Worm (Caenorhabditis elegans) whole organism, late embryonic: ENCODE data around the gene acox-1.5.

Experiments
- K02D7.2 ChIP-seq: sonication (generic microtip); optimal IDR thresholded peaks from 2 replicates; lab custom pipeline; 2017; ENCODE audit warnings: mild to moderate bottlenecking, missing genetic modification characterization, missing compliant biosample characterization
- T23F11.4 ChIP-seq: fragments of 200-800 bp; sonication (Bioruptor generic); optimal IDR thresholded peaks from 2 replicates; lab custom pipeline; 2018; ENCODE audit warnings: mild to moderate bottlenecking, missing genetic modification characterization, missing compliant biosample characterization
- Y22D7AL.16 ChIP-seq: sonication (generic microtip); optimal IDR thresholded peaks from 2 replicates; lab custom pipeline; 2016; ENCODE audit warnings: missing genetic modification characterization, missing compliant biosample characterization
- ceh-14 ChIP-seq: sonication (generic microtip); optimal IDR thresholded peaks from 2 replicates; lab custom pipeline; 2016; ENCODE audit warnings: missing genotype, missing genetic modification characterization, missing compliant biosample characterization
- ceh-19 ChIP-seq: fragments of 200-800 bp; sonication (Bioruptor generic); optimal IDR thresholded peaks from 2 replicates; lab custom pipeline; 2018; ENCODE audit warnings: mild to moderate bottlenecking, missing genetic modification characterization, missing compliant biosample characterization
- ceh-2 ChIP-seq: sonication (generic microtip); optimal IDR thresholded peaks from 2 replicates; lab custom pipeline; 2016; ENCODE audit warnings: missing genotype, missing genetic modification characterization, missing compliant biosample characterization
- ceh-34 ChIP-seq: sonication (generic microtip); optimal IDR thresholded peaks from 2 replicates; lab custom pipeline; 2016; ENCODE audit warnings: mild to moderate bottlenecking, missing genetic modification characterization, missing compliant biosample characterization
- ceh-45 ChIP-seq: fragments of 200-800 bp; sonication (Bioruptor generic); IDR thresholded peaks from 2 replicates; pipeline ENCODE4 v1.3.6; 2022; ENCODE audit warnings: missing genetic modification reagents, missing genetic modification characterization, missing compliant biosample characterization
- ceh-9 ChIP-seq: sonication (generic microtip); optimal IDR thresholded peaks from 2 replicates; lab custom pipeline; 2016; ENCODE audit warnings: mild to moderate bottlenecking, missing genetic modification characterization, inconsistent platforms, missing compliant biosample characterization
- dmd-4 ChIP-seq: sonication (generic microtip); optimal IDR thresholded peaks from 2 replicates; lab custom pipeline; 2016; ENCODE audit warnings: borderline replicate concordance, missing genetic modification characterization, missing compliant biosample characterization
- dve-1 ChIP-seq: sonication (generic microtip); optimal IDR thresholded peaks from 2 replicates; lab custom pipeline; 2017; ENCODE audit warnings: antibody characterized with exemption, mild to moderate bottlenecking, missing genetic modification characterization, missing compliant biosample characterization
- elt-2 ChIP-seq: sonication (generic microtip); optimal IDR thresholded peaks from 2 replicates; lab custom pipeline; 2016; ENCODE audit warnings: missing genetic modification reagents, missing genetic modification characterization, missing compliant biosample characterization
- eyg-1 ChIP-seq: sonication (generic microtip); optimal IDR thresholded peaks from 2 replicates; lab custom pipeline; 2016; ENCODE audit warnings: missing genotype, missing genetic modification characterization, missing compliant biosample characterization
- fkh-10 ChIP-seq: fragments of 150-350 bp; optimal IDR thresholded peaks from 2 replicates; lab custom pipeline; 2014; ENCODE audit warnings: missing biosample characterization, missing genetic modification reagents, missing genetic modification characterization
- gmeb-2 ChIP-seq: sonication (generic microtip); optimal IDR thresholded peaks from 2 replicates; lab custom pipeline; 2016; ENCODE audit warnings: missing genetic modification characterization, inconsistent platforms, missing compliant biosample characterization
- hlh-13 ChIP-seq: fragments of 200-800 bp; sonication (Bioruptor generic); optimal IDR thresholded peaks from 2 replicates; lab custom pipeline; 2018; ENCODE audit warnings: mild to moderate bottlenecking, missing genetic modification characterization, missing compliant biosample characterization
- hlh-30 ChIP-seq: sonication (generic microtip); optimal IDR thresholded peaks from 2 replicates; lab custom pipeline; 2017; ENCODE audit warnings: antibody characterized with exemption, missing genetic modification characterization, missing compliant biosample characterization; ENCODE audit not compliant: insufficient read depth
- lim-6 ChIP-seq: sonication (generic microtip); optimal IDR thresholded peaks from 2 replicates; lab custom pipeline; 2016; ENCODE audit warnings: missing genetic modification characterization, missing compliant biosample characterization
- lin-11 ChIP-seq: fragments of 200-800 bp; sonication (Bioruptor generic); optimal IDR thresholded peaks from 2 replicates; lab custom pipeline; 2018; ENCODE audit warnings: mild to moderate bottlenecking, missing genetic modification characterization, missing compliant biosample characterization
- madf-2 ChIP-seq: sonication (generic microtip); optimal IDR thresholded peaks from 2 replicates; lab custom pipeline; 2017; ENCODE audit warnings: missing genetic modification characterization, missing compliant biosample characterization
- nfya-1 ChIP-seq: sonication (generic microtip); optimal IDR thresholded peaks from 2 replicates; lab custom pipeline; 2017; ENCODE audit warnings: missing genetic modification characterization, mild to moderate bottlenecking, missing compliant biosample characterization, antibody characterized with exemption, moderate library complexity
- nhr-11 ChIP-seq: fragments of 150-350 bp; optimal IDR thresholded peaks from 2 replicates; lab custom pipeline; 2014; ENCODE audit warnings: missing biosample characterization, missing genetic modification characterization
- npax-4 ChIP-seq: sonication (generic microtip); optimal IDR thresholded peaks from 2 replicates; lab custom pipeline; 2016; ENCODE audit warnings: missing genetic modification characterization, missing compliant biosample characterization
- pag-3 ChIP-seq: sonication (generic microtip); optimal IDR thresholded peaks from 2 replicates; lab custom pipeline; 2016; ENCODE audit warnings: missing compliant biosample characterization, missing genetic modification characterization, borderline replicate concordance
- pqm-1 ChIP-seq: sonication (generic microtip); optimal IDR thresholded peaks from 2 replicates; lab custom pipeline; 2016; ENCODE audit warnings: missing genetic modification characterization, missing compliant biosample characterization
- pros-1 ChIP-seq: fragments of 150-350 bp; optimal IDR thresholded peaks from 2 replicates; lab custom pipeline; 2014; ENCODE audit warnings: missing biosample characterization, missing genetic modification reagents, missing genetic modification characterization
- ref-2 ChIP-seq: sonication (generic microtip); optimal IDR thresholded peaks from 2 replicates; lab custom pipeline; 2016; ENCODE audit warnings: missing genetic modification characterization, missing compliant biosample characterization
- sdc-2 ChIP-seq: sonication (generic microtip); optimal IDR thresholded peaks from 2 replicates; lab custom pipeline; 2016; ENCODE audit warnings: missing genotype, missing genetic modification characterization, missing compliant biosample characterization
- syd-9 ChIP-seq: sonication (generic microtip); optimal IDR thresholded peaks from 2 replicates; lab custom pipeline; 2016; ENCODE audit warnings: mild to moderate bottlenecking, missing genetic modification characterization, moderate library complexity, missing compliant biosample characterization
- tbx-2 ChIP-seq: sonication (generic microtip); optimal IDR thresholded peaks from 2 replicates; lab custom pipeline; 2016; ENCODE audit warnings: missing genetic modification characterization, missing compliant biosample characterization
- tbx-7 ChIP-seq: sonication (generic microtip); optimal IDR thresholded peaks from 2 replicates; lab custom pipeline; 2016; ENCODE audit warnings: missing genotype, missing genetic modification characterization, missing compliant biosample characterization
- ttx-3 ChIP-seq: sonication (generic microtip); optimal IDR thresholded peaks from 2 replicates; lab custom pipeline; 2016; ENCODE audit warnings: missing genetic modification reagents, missing genetic modification characterization, missing compliant biosample characterization
- unc-55 ChIP-seq: sonication (generic microtip); optimal IDR thresholded peaks from 2 replicates; lab custom pipeline; 2017; ENCODE audit warnings: missing biosample characterization, missing genetic modification reagents, missing genetic modification characterization

acox-1.5 gene

DNA sequence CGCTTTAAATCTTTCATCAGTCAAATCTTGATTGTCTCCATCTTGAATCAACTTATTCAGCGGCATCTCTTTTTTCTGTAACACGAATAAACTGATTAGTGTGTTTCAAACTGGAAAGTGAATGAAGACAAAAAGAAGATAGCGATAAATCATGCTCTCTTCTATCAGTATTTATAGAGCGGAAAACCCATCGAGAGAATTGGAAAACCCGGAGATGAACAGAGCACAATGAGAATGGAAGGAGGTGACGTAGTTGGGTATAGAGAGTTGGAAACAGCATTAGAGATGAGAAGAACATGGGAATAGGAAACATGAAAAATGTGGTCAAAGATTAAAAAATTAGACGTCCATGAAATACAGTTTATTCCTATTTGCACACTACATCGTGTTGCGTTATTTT is at the start of gene acox-1.5:
TSS of gene acox-1.5 (minus strand) at position 75 of the 400 bp plus-strand sequence.
- no peak for TF ChIP-seq ceh-14 (tag; lab: Kevin White, UChicago)
- TF ChIP-seq lim-6 (tag; lab: Kevin White, UChicago): no peak
- TF ChIP-seq ceh-19 (GFP tag; lab: Kevin White, UChicago): no peak
- no peak for TF ChIP-seq K02D7.2 (tag; lab: Kevin White, UChicago)
- TF ChIP-seq eyg-1 (tag; lab: Kevin White, UChicago): no peak
- no peak for TF ChIP-seq ceh-9 (tag; lab: Kevin White, UChicago)
- TF ChIP-seq fkh-10 (GFP tag; lab: Kevin White, UChicago): no peak
- no peak for TF ChIP-seq npax-4 (tag; lab: Kevin White, UChicago)
- no peak for TF ChIP-seq tbx-2 (tag; lab: Kevin White, UChicago)
- TF ChIP-seq ceh-45 (GFP tag; lab: Robert Waterston, UW): no peak

DNA sequence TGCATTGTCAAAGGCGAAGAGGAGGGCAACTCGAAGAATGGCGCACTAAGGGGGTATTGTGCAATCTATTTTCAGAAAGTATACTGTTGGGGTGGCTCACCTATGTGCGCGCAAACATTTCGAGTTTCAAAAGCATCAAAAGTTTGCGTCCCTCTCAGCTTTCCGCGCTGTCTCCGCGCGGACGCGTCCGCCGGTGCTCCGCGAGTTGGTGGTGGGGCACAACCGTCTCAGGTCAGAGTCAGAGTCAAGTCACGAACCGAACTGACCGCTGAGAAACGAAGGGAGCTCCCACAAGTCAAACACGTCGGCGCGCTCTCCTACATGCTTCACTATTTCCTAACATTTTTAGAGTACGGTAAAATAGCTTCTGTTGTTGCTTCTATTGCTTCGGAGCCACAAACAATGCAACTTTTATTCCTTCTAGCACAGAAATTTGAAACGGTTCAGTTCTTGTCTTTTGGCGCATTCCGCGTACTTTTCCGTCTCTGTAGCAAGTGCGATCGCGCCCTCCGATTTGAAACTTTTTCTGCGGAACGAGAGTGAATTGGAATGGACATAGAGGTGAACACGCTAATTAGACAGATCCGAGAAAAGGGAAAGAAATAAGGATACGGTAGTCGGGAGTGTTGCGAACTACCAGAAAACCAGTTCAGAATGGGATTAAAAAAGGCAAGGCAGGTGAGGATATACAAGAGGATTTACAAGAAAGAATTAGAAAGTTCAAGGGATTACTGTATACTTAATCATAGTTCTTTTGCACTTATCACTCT is 47.5 kb upstream of the acox-1.5 start:
- no peak for TF ChIP-seq ceh-34 (tag; lab: Kevin White, UChicago)
- peak; percentile 19 for TF ChIP-seq ceh-2 (tag; lab: Kevin White, UChicago)
- no peak for TF ChIP-seq hlh-13 (GFP tag; lab: Kevin White, UChicago)

DNA sequence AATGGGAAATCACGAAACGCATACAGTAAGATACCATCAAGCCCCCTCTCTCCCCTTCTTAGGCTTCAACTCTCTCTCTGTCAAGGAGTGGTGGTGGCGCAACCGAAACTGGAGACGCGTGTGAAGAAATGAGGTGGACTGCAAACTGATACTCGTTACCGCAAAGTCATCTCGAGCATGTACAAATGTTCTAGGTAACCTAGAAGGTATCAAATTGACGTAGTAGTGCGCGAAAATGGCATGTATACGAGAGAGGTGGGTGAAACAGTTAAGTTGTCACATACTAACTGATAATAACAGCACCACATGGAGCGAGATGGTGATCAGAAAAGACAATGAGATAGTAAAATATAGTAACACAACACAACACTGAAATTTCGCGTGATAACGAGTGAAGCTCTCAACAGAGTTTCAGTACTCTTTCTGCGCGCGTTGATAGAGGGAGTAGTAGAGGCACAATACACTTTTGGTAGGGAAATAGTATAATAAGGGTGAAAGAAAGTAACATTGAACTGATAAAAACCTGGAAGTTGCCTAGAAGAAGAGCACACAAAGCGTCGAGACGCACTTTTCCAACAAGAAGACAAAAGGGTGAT is 46.3 kb upstream of the acox-1.5 start:
- TF ChIP-seq dve-1 (tag; lab: Kevin White, UChicago) (no peak), ceh-2 (tag; lab: Kevin White, UChicago) (no peak), elt-2 (peak; percentile 1), pros-1 (no peak), hlh-30 (tag; lab: Kevin White, UChicago) (no peak), nfya-1 (tag; lab: Kevin White, UChicago) (no peak), ceh-19 (GFP tag; lab: Kevin White, UChicago) (peak; percentile 40), ttx-3 (tag; lab: Kevin White, UChicago) (no peak), ref-2 (tag; lab: Kevin White, UChicago) (no peak), unc-55 (GFP tag; lab: Kevin White, UChicago) (no peak), nhr-11 (no peak), dmd-4 (no peak), ceh-34 (tag; lab: Kevin White, UChicago) (peak; percentile 8), Y22D7AL.16 (no peak), ceh-45 (GFP tag; lab: Robert Waterston, UW) (no peak), gmeb-2 (tag; lab: Kevin White, UChicago) (no peak)

DNA sequence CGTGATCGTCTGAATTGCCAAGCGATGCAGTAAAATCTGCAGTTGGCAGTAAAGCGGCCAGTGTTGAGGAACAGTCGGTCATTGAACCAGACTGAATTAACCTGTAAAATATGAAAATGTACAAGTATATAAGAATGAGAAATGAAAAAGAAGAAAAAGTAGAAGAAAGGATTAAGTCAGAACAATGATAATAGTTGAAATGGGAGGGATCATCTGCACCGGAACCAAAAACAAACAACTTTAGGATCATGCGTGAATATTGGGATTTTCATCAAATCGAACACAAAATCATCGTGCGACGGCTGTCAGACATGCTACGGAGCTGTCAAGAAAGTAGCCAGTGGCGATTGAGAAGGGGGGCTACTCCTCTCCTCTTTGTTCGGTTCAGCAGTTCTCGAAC is 45.0 kb upstream of the acox-1.5 start, which contains the start of gene gei-13:
TSS of gene gei-13 (minus strand) at position 101 of the 400 bp plus-strand sequence.
- TF ChIP-seq syd-9 (tag; lab: Kevin White, UChicago) (no peak), pqm-1 (tag; lab: Kevin White, UChicago) (no peak), tbx-7 (tag; lab: Kevin White, UChicago) (no peak), pag-3 (tag; lab: Kevin White, UChicago) (no peak), unc-55 (GFP tag; lab: Kevin White, UChicago) (no peak), madf-2 (tag; lab: Kevin White, UChicago) (no peak), ceh-34 (tag; lab: Kevin White, UChicago) (no peak), lin-11 (tag; lab: Kevin White, UChicago) (no peak), ceh-45 (GFP tag; lab: Robert Waterston, UW) (no peak), T23F11.4 (GFP tag; lab: Kevin White, UChicago) (no peak), sdc-2 (tag; lab: Kevin White, UChicago) (no peak)
